Worm (Caenorhabditis elegans): ENCODE measurements around the gene cyp-13A7.

- no peak for TF ChIP-seq pha-4 (tag; optimal IDR thresholded peaks at IDR 0.05)
- TF ChIP-seq ceh-45 (GFP tag; IDR thresholded peaks at IDR 0.05): 0 out of 2 replicates have a peak, but pooled peaks have one; percentile 61
- no peak for TF ChIP-seq fkh-10 (GFP tag; optimal IDR thresholded peaks at IDR 0.05)
- TF ChIP-seq ceh-9 (tag; optimal IDR thresholded peaks at IDR 0.05): peak; percentile 62
Measured at ce11 chrII:9774653-9775052, 28.8 kb upstream of the cyp-13A7 start.
